Worm (Caenorhabditis elegans): ENCODE data around the gene lgg-1.
A peak's percentile ranks its signal among the peaks of the same experiment; 100 is the strongest.

The lgg-1 gene

ce11 chrII:6371003-6371402 is 23.5 kb upstream of the lgg-1 start, which contains the start of gene lin-23:
Gene lin-23, plus strand, starts transcription at chrII:6371303.
- TF ChIP-seq nhr-90 (tag; optimal IDR thresholded peaks at IDR 0.05): no peak
- no peak for TF ChIP-seq snpc-3.4 (tag; optimal IDR thresholded peaks at IDR 0.05)
- no peak for TF ChIP-seq ceh-100 (GFP tag; IDR thresholded peaks at IDR 0.05)
- no peak for TF ChIP-seq egrh-3 (GFP tag; IDR thresholded peaks at IDR 0.05)
- no peak for TF ChIP-seq lin-26 (GFP tag; IDR thresholded peaks at IDR 0.05)
- no peak for TF ChIP-seq mxl-1 (tag; optimal IDR thresholded peaks at IDR 0.05)
- no peak for TF ChIP-seq egl-18 (GFP tag; IDR thresholded peaks at IDR 0.05)
- no peak for TF ChIP-seq pha-4 (tag; optimal IDR thresholded peaks at IDR 0.05)
- TF ChIP-seq F23B12.7 (tag; optimal IDR thresholded peaks at IDR 0.05; ENCODE audit: insufficient read depth): no peak
- TF ChIP-seq zfh-2 (GFP tag; conservative IDR thresholded peaks at IDR 0.05): no peak
- TF ChIP-seq madf-8 (GFP tag; conservative IDR thresholded peaks at IDR 0.05): no peak
- no peak for TF ChIP-seq F37B4.10 (GFP tag; IDR thresholded peaks at IDR 0.05)
- no peak for TF ChIP-seq sptf-2 (GFP tag; optimal IDR thresholded peaks at IDR 0.05)
- no peak for TF ChIP-seq ztf-26 (tag; optimal IDR thresholded peaks at IDR 0.05)
- no peak for TF ChIP-seq ztf-6 (GFP tag; IDR thresholded peaks at IDR 0.05)
- TF ChIP-seq F39B2.1 (GFP tag; IDR thresholded peaks at IDR 0.05): no peak

ce11 chrII:6370110-6370509 is 22.6 kb upstream of the lgg-1 start:
- TF ChIP-seq ama-1 (optimal IDR thresholded peaks at IDR 0.05) (no peak), ama-1 (GFP tag; optimal IDR thresholded peaks at IDR 0.05) (no peak), pbrm-1 (GFP tag; IDR thresholded peaks at IDR 0.05) (peak; percentile 92), attf-6 (GFP tag; IDR thresholded peaks at IDR 0.05) (0 out of 2 replicates have a peak, but pooled peaks have one; percentile 25), unc-62 (GFP tag; optimal IDR thresholded peaks at IDR 0.05) (no peak), ceh-91 (GFP tag; IDR thresholded peaks at IDR 0.05) (peak; percentile 48; the same call in 1 of the 2 replicates), nhr-179 (tag; optimal IDR thresholded peaks at IDR 0.05) (no peak), snpc-1.3 (tag; optimal IDR thresholded peaks at IDR 0.05; ENCODE audit: insufficient read depth) (peak; percentile 38), rec-8 (tag; optimal IDR thresholded peaks at IDR 0.05) (no peak), unc-130 (GFP tag; optimal IDR thresholded peaks at IDR 0.05) (peak; percentile 15), F39B2.1 (GFP tag; IDR thresholded peaks at IDR 0.05) (no peak), ztf-18 (tag; optimal IDR thresholded peaks at IDR 0.05) (peak; percentile 75), F33H1.4 (GFP tag; IDR thresholded peaks at IDR 0.05) (peak; percentile 73), ceh-58 (GFP tag; IDR thresholded peaks at IDR 0.05) (no peak), mel-28 (tag; optimal IDR thresholded peaks at IDR 0.05; ENCODE audit: borderline replicate concordance) (no peak), efl-1 (GFP tag; optimal IDR thresholded peaks at IDR 0.05) (peak; percentile 57), lin-35 (GFP tag; optimal IDR thresholded peaks at IDR 0.05) (peak in 1 of 3 experiments; percentile 48), zim-3 (tag; optimal IDR thresholded peaks at IDR 0.05) (no peak), madf-10 (tag; optimal IDR thresholded peaks at IDR 0.05) (no peak), let-607 (tag; optimal IDR thresholded peaks at IDR 0.05) (no peak), F49E8.2 (tag; optimal IDR thresholded peaks at IDR 0.05; ENCODE audit: insufficient read depth) (peak; percentile 89), tlf-1 (GFP tag; optimal IDR thresholded peaks at IDR 0.05) (peak; percentile 58), mes-4 (tag; optimal IDR thresholded peaks at IDR 0.05) (no peak), F10E7.11 (tag; optimal IDR thresholded peaks at IDR 0.05) (no peak), C06A6.2 (GFP tag; conservative IDR thresholded peaks at IDR 0.05) (0 out of 2 replicates have a peak, but pooled peaks have one; percentile 18), zfh-2 (GFP tag; conservative IDR thresholded peaks at IDR 0.05) (peak; percentile 89), sdz-38 (tag; optimal IDR thresholded peaks at IDR 0.05) (no peak), Y53F4B.3 (GFP tag; IDR thresholded peaks at IDR 0.05) (no peak), ets-4 (GFP tag; optimal IDR thresholded peaks at IDR 0.05) (no peak), Y95B8A.8 (GFP tag; IDR thresholded peaks at IDR 0.05) (peak; percentile 68; the same call in 1 of the 2 replicates), T26A5.8 (tag; optimal IDR thresholded peaks at IDR 0.05) (no peak), nfyb-1 (GFP tag; IDR thresholded peaks at IDR 0.05) (peak; percentile 80), nfya-2 (GFP tag; IDR thresholded peaks at IDR 0.05) (no peak), ceh-79 (tag; optimal IDR thresholded peaks at IDR 0.05) (no peak)

All from whole organism, young adult.